Fruit fly (Drosophila melanogaster): Measurements from ENCODE around the gene Atg6.
A peak's percentile ranks its signal among the peaks of the same experiment; 100 is the strongest.

The Atg6 gene

dm6 chr3R:24007775-24008506 is 42.6 kb downstream of the Atg6 start:
- TF ChIP-seq Sp1 (GFP tag; optimal IDR thresholded peaks at IDR 0.05) (no peak), foxo (GFP tag; optimal IDR thresholded peaks at IDR 0.05) (peak in 1 of 2 experiments; percentile 35), ey (GFP tag; optimal IDR thresholded peaks at IDR 0.05) (no peak)

- TF ChIP-seq woc (GFP tag; optimal IDR thresholded peaks at IDR 0.05) = peak; percentile 45
- peak; percentile 45 for TF ChIP-seq HLH106 (tag; optimal IDR thresholded peaks at IDR 0.05)
- TF ChIP-seq usp (GFP tag; optimal IDR thresholded peaks at IDR 0.05) = no peak
- TF ChIP-seq psq (GFP tag; optimal IDR thresholded peaks at IDR 0.05) = peak; percentile 37
- TF ChIP-seq Hr83 (GFP tag; optimal IDR thresholded peaks at IDR 0.05; ENCODE audit: poor library complexity, severe bottlenecking) = peak; percentile 70
- no peak for TF ChIP-seq Abd-B (GFP tag; optimal IDR thresholded peaks at IDR 0.05)
- TF ChIP-seq fru (GFP tag; optimal IDR thresholded peaks at IDR 0.05) = peak; percentile 34
- TF ChIP-seq br (GFP tag; optimal IDR thresholded peaks at IDR 0.05) = peak; percentile 33
- TF ChIP-seq N (GFP tag; optimal IDR thresholded peaks at IDR 0.05) = no peak
- peak; percentile 43 for TF ChIP-seq jim (GFP tag; optimal IDR thresholded peaks at IDR 0.05)
- peak; percentile 11 for TF ChIP-seq Vsx2 (GFP tag; optimal IDR thresholded peaks at IDR 0.05; ENCODE audit: partially characterized antibody)
- no peak for TF ChIP-seq Hr78 (GFP tag; optimal IDR thresholded peaks at IDR 0.05)
- peak; percentile 68 for TF ChIP-seq Dif (GFP tag; optimal IDR thresholded peaks at IDR 0.05; ENCODE audit: partially characterized antibody)
- peak; percentile 99 for TF ChIP-seq Myc (optimal IDR thresholded peaks at IDR 0.05)
- TF ChIP-seq CrebA (GFP tag; optimal IDR thresholded peaks at IDR 0.05; ENCODE audit: borderline replicate concordance) = no peak
- peak; percentile 46 for TF ChIP-seq h (GFP tag; optimal IDR thresholded peaks at IDR 0.05)
- TF ChIP-seq sage (GFP tag; optimal IDR thresholded peaks at IDR 0.05) = no peak
- TF ChIP-seq Sp1 (GFP tag; optimal IDR thresholded peaks at IDR 0.05) = peak; percentile 40
- peak in 1 of 2 experiments; percentile 9 for TF ChIP-seq dl (GFP tag; optimal IDR thresholded peaks at IDR 0.05; ENCODE audit: insufficient read depth in 1 of 2, partially characterized antibody in 2 of 2)
- TF ChIP-seq CG32264 (GFP tag; optimal IDR thresholded peaks at IDR 0.05) = no peak
These were observed 44.0 kb downstream of the Atg6 start for dm6 chr3R:24006449-24007159.

dm6 chr3R:24003948-24004347 is 46.6 kb downstream of the Atg6 start:
- TF ChIP-seq Jra (GFP tag; optimal IDR thresholded peaks at IDR 0.05) (no peak), Dfd (GFP tag; optimal IDR thresholded peaks at IDR 0.05) (no peak), foxo (GFP tag; optimal IDR thresholded peaks at IDR 0.05) (no peak), sage (GFP tag; optimal IDR thresholded peaks at IDR 0.05) (no peak), GATAd (GFP tag; optimal IDR thresholded peaks at IDR 0.05) (no peak), Hr78 (GFP tag; optimal IDR thresholded peaks at IDR 0.05) (no peak), CG9705 (GFP tag; optimal IDR thresholded peaks at IDR 0.05) (no peak), CrebA (GFP tag; optimal IDR thresholded peaks at IDR 0.05; ENCODE audit: borderline replicate concordance) (no peak)

- TF ChIP-seq Abd-B (GFP tag; optimal IDR thresholded peaks at IDR 0.05) (no peak), Vsx2 (GFP tag; optimal IDR thresholded peaks at IDR 0.05; ENCODE audit: partially characterized antibody) (no peak), CG32264 (GFP tag; optimal IDR thresholded peaks at IDR 0.05) (no peak), Mio (GFP tag; optimal IDR thresholded peaks at IDR 0.05) (no peak), h (GFP tag; optimal IDR thresholded peaks at IDR 0.05) (no peak), brk (GFP tag; optimal IDR thresholded peaks at IDR 0.05) (no peak), psq (GFP tag; optimal IDR thresholded peaks at IDR 0.05) (no peak), sv (GFP tag; optimal IDR thresholded peaks at IDR 0.05) (no peak), woc (GFP tag; optimal IDR thresholded peaks at IDR 0.05) (no peak), sage (GFP tag; optimal IDR thresholded peaks at IDR 0.05) (no peak), OdsH (GFP tag; optimal IDR thresholded peaks at IDR 0.05) (no peak), br (GFP tag; optimal IDR thresholded peaks at IDR 0.05) (no peak)
These were observed 49.4 kb downstream of the Atg6 start for dm6 chr3R:24001150-24001549.
